Fruit fly (Drosophila melanogaster): ENCODE results near the gene Irc.
A peak's percentile ranks its signal among the peaks of the same experiment; 100 is the strongest.

Irc gene

DNA sequence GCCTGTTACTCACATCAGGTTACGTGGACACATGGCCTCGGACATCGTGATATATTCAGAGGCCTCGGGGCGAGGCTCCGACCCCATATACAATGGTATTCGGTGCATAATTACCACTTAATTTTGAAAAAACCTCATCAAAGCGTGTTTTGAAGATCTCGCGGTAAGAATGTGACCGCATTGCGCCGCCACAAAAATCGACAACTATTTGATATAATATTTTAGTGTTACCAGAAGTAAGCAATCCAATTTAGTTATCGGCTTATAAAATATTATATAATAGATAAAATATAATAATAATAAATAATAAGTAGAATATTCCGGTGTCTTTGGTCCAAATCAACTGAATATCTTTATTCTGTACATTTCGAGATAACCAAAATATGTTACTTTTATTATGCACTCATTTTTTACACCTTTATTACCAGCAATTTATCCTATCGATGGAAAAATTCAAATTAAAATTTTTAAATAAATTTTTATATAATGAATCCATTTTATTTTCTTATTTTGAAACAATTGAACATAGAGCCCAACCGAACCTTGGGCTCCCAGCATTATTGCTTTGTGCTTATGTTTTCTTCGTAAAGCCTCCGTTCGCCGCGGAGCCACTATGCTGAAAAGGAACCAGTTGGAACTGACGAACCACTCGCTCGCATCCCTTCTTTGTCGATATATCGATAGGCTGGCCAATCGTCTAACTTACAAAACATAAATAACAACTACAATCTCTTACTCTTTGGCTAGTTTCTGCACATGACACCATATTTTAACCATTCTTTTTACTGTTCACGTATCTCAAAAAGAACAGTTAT, 37.5 kb downstream of the Irc start, which contains the start of the genes CG18213 and Trm7-32:
Gene CG18213, minus strand, starts transcription at position 211 of the 815 bp plus-strand sequence.
Gene Trm7-32, plus strand, starts transcription at position 690 of the 815 bp plus-strand sequence.
- TF ChIP-seq achi (GFP tag; optimal IDR thresholded peaks at IDR 0.05) (peak; percentile 27), Eip78C (GFP tag) (no peak), OdsH (GFP tag; optimal IDR thresholded peaks at IDR 0.05) (no peak), esn (GFP tag; optimal IDR thresholded peaks at IDR 0.05) (peak; percentile 15), CG10631 (GFP tag; optimal IDR thresholded peaks at IDR 0.05) (peak; percentile 38), acj6 (GFP tag; optimal IDR thresholded peaks at IDR 0.05) (no peak)

DNA sequence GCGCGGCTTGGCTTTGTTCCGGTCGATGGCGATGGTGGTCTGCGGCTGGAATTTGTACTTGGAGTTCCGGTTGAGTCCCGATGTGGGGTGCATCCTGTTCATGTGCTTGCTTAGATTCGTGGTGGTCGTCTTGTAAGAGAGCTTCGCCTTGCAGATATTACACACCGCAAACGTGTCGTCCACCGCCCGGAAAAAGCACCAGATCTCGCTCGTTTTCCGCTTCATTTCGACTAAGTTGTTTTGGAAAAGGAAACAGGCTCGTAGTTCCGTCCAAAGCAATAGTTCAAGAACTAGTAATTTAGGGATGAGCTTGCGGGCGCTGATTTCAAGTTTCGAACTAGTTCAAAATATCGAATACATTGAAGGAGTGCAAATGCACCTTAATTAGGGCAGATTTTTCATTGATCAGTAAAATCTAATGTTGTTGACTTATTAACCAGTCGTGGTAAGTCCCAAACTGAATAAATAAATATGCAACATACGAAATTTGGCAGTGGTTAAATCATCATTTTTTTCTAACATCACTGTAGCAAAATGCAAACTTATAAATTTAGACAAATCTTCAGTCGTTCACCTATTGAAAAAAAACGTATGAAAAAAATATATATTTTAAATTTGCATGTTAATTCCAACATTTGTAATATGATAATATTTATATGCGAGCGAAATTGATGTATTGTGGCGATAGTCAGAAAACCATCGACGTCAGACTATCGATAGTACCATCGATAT, 40.3 kb downstream of the Irc start, which contains the start of the genes bdwf and Patr-1:
Gene bdwf, minus strand, starts transcription at position 299 of the 732 bp plus-strand sequence.
Gene Patr-1, plus strand, starts transcription at position 727 of the 732 bp plus-strand sequence.
- peak; percentile 58 for TF ChIP-seq esn (GFP tag; optimal IDR thresholded peaks at IDR 0.05)
- TF ChIP-seq CG10631 (GFP tag; optimal IDR thresholded peaks at IDR 0.05) = peak; percentile 54
- TF ChIP-seq eg (GFP tag; IDR thresholded peaks at IDR 0.05) = no peak
- TF ChIP-seq CG31627 (GFP tag; optimal IDR thresholded peaks at IDR 0.05) = peak; percentile 8
- TF ChIP-seq lz (GFP tag; optimal IDR thresholded peaks at IDR 0.05) = no peak
- peak; percentile 24 for TF ChIP-seq CG3032 (tag; optimal IDR thresholded peaks at IDR 0.05)
- TF ChIP-seq Met (GFP tag; optimal IDR thresholded peaks at IDR 0.05) = no peak
- no peak for TF ChIP-seq Ets96B (tag; optimal IDR thresholded peaks at IDR 0.05)
- peak; percentile 28 for TF ChIP-seq cyc (GFP tag; optimal IDR thresholded peaks at IDR 0.05)
- no peak for TF ChIP-seq dac (GFP tag; optimal IDR thresholded peaks at IDR 0.05)
- TF ChIP-seq vri (GFP tag; optimal IDR thresholded peaks at IDR 0.05) = no peak
- no peak for TF ChIP-seq CG8119 (GFP tag; IDR thresholded peaks at IDR 0.05)
- peak; percentile 29 for TF ChIP-seq Sox14 (GFP tag; optimal IDR thresholded peaks at IDR 0.05)
- peak; percentile 99 for TF ChIP-seq achi (GFP tag; optimal IDR thresholded peaks at IDR 0.05)
- peak; percentile 9 for TF ChIP-seq CG8319 (GFP tag; optimal IDR thresholded peaks at IDR 0.05)

DNA sequence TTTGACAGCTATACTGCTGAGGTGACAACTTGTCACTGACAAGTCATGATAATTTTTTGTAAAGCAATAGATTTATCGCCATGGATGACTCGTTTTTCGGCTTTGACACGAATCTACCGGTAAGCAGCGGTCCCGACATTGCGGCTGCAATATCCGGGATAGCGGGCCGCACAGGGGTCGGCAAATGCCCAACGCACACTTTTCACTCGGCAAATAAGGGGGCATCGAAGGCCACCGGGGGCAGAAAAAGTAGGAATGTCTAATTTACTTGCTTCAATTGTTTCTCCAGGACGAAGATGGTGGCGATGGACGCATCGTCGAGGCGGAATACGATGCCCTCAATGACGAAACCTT, 40.9 kb downstream of the Irc start:
- TF ChIP-seq CG10669 (GFP tag; optimal IDR thresholded peaks at IDR 0.05) = no peak
- no peak for TF ChIP-seq Hr39 (GFP tag; optimal IDR thresholded peaks at IDR 0.05)
- TF ChIP-seq topi (GFP tag; optimal IDR thresholded peaks at IDR 0.05) = no peak
- TF ChIP-seq Ets21C (GFP tag; optimal IDR thresholded peaks at IDR 0.05) = no peak
- TF ChIP-seq eg (GFP tag; IDR thresholded peaks at IDR 0.05) = no peak
- TF ChIP-seq Hr38 (GFP tag; optimal IDR thresholded peaks at IDR 0.05) = no peak
- TF ChIP-seq CG34406 (GFP tag; optimal IDR thresholded peaks at IDR 0.05) = no peak
- TF ChIP-seq dac (GFP tag; optimal IDR thresholded peaks at IDR 0.05) = no peak
- no peak for TF ChIP-seq spab (GFP tag; optimal IDR thresholded peaks at IDR 0.05)
- no peak for TF ChIP-seq CG6854 (GFP tag; optimal IDR thresholded peaks at IDR 0.05)
- no peak for TF ChIP-seq CG6276 (GFP tag; optimal IDR thresholded peaks at IDR 0.05)
- no peak for TF ChIP-seq CG16779 (tag; optimal IDR thresholded peaks at IDR 0.05)
- TF ChIP-seq fkh (GFP tag; optimal IDR thresholded peaks at IDR 0.05) = no peak
- TF ChIP-seq CG3032 (tag; optimal IDR thresholded peaks at IDR 0.05) = no peak
- no peak for TF ChIP-seq net (GFP tag; optimal IDR thresholded peaks at IDR 0.05)
- TF ChIP-seq CG8119 (GFP tag; IDR thresholded peaks at IDR 0.05) = no peak

DNA sequence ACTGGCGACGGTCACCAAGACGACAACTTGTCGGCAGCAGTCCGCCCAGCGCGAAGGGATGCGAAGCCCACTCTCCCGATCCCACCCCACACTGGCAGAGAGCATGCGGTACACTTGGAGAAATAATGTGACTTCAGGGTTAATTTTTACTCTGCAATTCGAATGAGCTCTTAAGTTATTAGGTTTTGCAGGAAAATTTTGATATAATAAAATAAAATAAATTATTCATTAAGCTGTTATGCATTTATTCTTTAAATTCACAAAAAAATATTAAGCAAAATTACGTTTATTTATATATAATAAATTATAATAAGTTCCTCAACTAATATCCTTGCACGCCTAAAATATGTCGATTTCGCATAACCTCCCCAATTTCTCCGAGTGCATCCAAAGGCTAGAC, 46.2 kb downstream of the Irc start:
- TF ChIP-seq fd85E (GFP tag; optimal IDR thresholded peaks at IDR 0.05) (no peak), Met (GFP tag; optimal IDR thresholded peaks at IDR 0.05) (no peak), CG15336 (GFP tag; IDR thresholded peaks at IDR 0.05) (peak; percentile 36; the same call in 1 of the 2 replicates), svp (GFP tag) (no peak), CG34406 (GFP tag; optimal IDR thresholded peaks at IDR 0.05) (peak; percentile 20), pdm3 (GFP tag; optimal IDR thresholded peaks at IDR 0.05) (no peak), dsx (GFP tag; optimal IDR thresholded peaks at IDR 0.05; ENCODE audit: poor library complexity, severe bottlenecking) (no peak), Hr4 (GFP tag; optimal IDR thresholded peaks at IDR 0.05) (no peak), Ets96B (tag; optimal IDR thresholded peaks at IDR 0.05) (peak; percentile 3), CG16779 (tag; optimal IDR thresholded peaks at IDR 0.05) (no peak), Lpt (GFP tag; optimal IDR thresholded peaks at IDR 0.05) (no peak), Gug (GFP tag; IDR thresholded peaks at IDR 0.05) (0 out of 2 replicates have a peak, but pooled peaks have one; percentile 9), CG3032 (tag; optimal IDR thresholded peaks at IDR 0.05) (peak; percentile 56), CG10669 (GFP tag; optimal IDR thresholded peaks at IDR 0.05) (no peak), CG3919 (GFP tag; optimal IDR thresholded peaks at IDR 0.05) (no peak), CG7368 (GFP tag; optimal IDR thresholded peaks at IDR 0.05) (no peak), achi (GFP tag; optimal IDR thresholded peaks at IDR 0.05) (peak; percentile 47), esn (GFP tag; optimal IDR thresholded peaks at IDR 0.05) (no peak), topi (GFP tag; optimal IDR thresholded peaks at IDR 0.05) (no peak), salr (GFP tag; optimal IDR thresholded peaks at IDR 0.05) (no peak), ss (GFP tag; optimal IDR thresholded peaks at IDR 0.05) (no peak)
